Fruit fly (Drosophila melanogaster) whole organism, embryonic: Measurements from ENCODE around the gene Obp99c.

ENCODE experiments used
- Atf6 ChIP-seq: fragments of 200-800 bp; sonication (Bioruptor generic); IDR thresholded peaks from 2 replicates; pipeline ENCODE4 v1.3.6; 2022; ENCODE audit warnings: missing biosample characterization, missing genetic modification characterization
- CG10147 ChIP-seq: fragments of 200-800 bp; sonication (Bioruptor generic); optimal IDR thresholded peaks from 2 replicates; lab custom pipeline; 2019; ENCODE audit warnings: missing biosample characterization, mild to moderate bottlenecking, missing genetic modification characterization, moderate library complexity
- CG10654 ChIP-seq: fragments of 200-800 bp; sonication (Bioruptor generic); optimal IDR thresholded peaks from 2 replicates; lab custom pipeline; 2016; ENCODE audit warnings: missing biosample characterization, missing genetic modification characterization
- CG10979 ChIP-seq: fragments of 200-800 bp; sonication (Bioruptor generic); optimal IDR thresholded peaks from 2 replicates; lab custom pipeline; 2018; ENCODE audit warnings: missing biosample characterization, mild to moderate bottlenecking, missing genetic modification characterization, moderate library complexity
- CG11723 ChIP-seq: fragments of 200-800 bp; sonication (Bioruptor generic); optimal IDR thresholded peaks from 2 replicates; lab custom pipeline; 2017; ENCODE audit warnings: missing biosample characterization, mild to moderate bottlenecking, missing genetic modification characterization
- CG12104 ChIP-seq: fragments of 200-800 bp; sonication (Bioruptor generic); optimal IDR thresholded peaks from 3 replicates; lab custom pipeline; 2016; ENCODE audit warnings: missing biosample characterization, missing genetic modification characterization
- CG12299 ChIP-seq: fragments of 200-800 bp; sonication (Bioruptor generic); optimal IDR thresholded peaks from 2 replicates; lab custom pipeline; 2018; ENCODE audit warnings: missing biosample characterization, mild to moderate bottlenecking, missing genetic modification characterization
- CG12769 ChIP-seq: fragments of 200-800 bp; sonication (Bioruptor generic); optimal IDR thresholded peaks from 2 replicates; lab custom pipeline; 2019; ENCODE audit warnings: missing biosample characterization, mild to moderate bottlenecking, missing genetic modification characterization, moderate library complexity
- CG13296 ChIP-seq: fragments of 200-800 bp; sonication (Bioruptor generic); optimal IDR thresholded peaks from 3 replicates; lab custom pipeline; 2018; ENCODE audit warnings: missing biosample characterization, mild to moderate bottlenecking, missing genetic modification characterization
- CG13775 ChIP-seq: fragments of 200-800 bp; sonication (Bioruptor generic); optimal IDR thresholded peaks from 3 replicates; lab custom pipeline; 2017; ENCODE audit warnings: missing biosample characterization, mild to moderate bottlenecking, missing genetic modification characterization
- CG15011 ChIP-seq: fragments of 200-800 bp; sonication (Bioruptor generic); optimal IDR thresholded peaks from 3 replicates; lab custom pipeline; 2018; ENCODE audit warnings: missing biosample characterization, mild to moderate bottlenecking, missing genetic modification characterization
- CG1603 ChIP-seq: fragments of 200-800 bp; sonication (Bioruptor generic); optimal IDR thresholded peaks from 2 replicates; lab custom pipeline; 2019; ENCODE audit warnings: missing biosample characterization, mild to moderate bottlenecking, missing genetic modification characterization, moderate library complexity
- CG1647 ChIP-seq: fragments of 200-800 bp; sonication (Bioruptor generic); optimal IDR thresholded peaks from 3 replicates; lab custom pipeline; 2016; ENCODE audit warnings: missing biosample characterization, missing genetic modification characterization
- CG18262 ChIP-seq: fragments of 200-800 bp; optimal IDR thresholded peaks from 3 replicates; lab custom pipeline; 2019; ENCODE audit warnings: missing biosample characterization, mild to moderate bottlenecking, missing genetic modification characterization, moderate library complexity
- CG3281 ChIP-seq: fragments of 200-800 bp; sonication (Bioruptor generic); optimal IDR thresholded peaks from 3 replicates; lab custom pipeline; 2017; ENCODE audit warnings: missing biosample characterization, mild to moderate bottlenecking, missing genetic modification characterization
- CG3995 ChIP-seq: fragments of 200-800 bp; sonication (Bioruptor generic); optimal IDR thresholded peaks from 3 replicates; lab custom pipeline; 2016; ENCODE audit warnings: missing biosample characterization, missing genetic modification characterization
- CG9727 ChIP-seq: fragments of 200-800 bp; sonication (Bioruptor generic); optimal IDR thresholded peaks from 3 replicates; lab custom pipeline; 2017; ENCODE audit warnings: missing biosample characterization, mild to moderate bottlenecking, missing genetic modification characterization
- CHES-1-like ChIP-seq: fragments of 200-800 bp; sonication (Bioruptor generic); optimal IDR thresholded peaks from 2 replicates; lab custom pipeline; 2016; ENCODE audit warnings: missing biosample characterization, missing genetic modification characterization
- CrebB ChIP-seq: fragments of 200-800 bp; sonication (Bioruptor generic); optimal IDR thresholded peaks from 3 replicates; lab custom pipeline; 2018; ENCODE audit warnings: missing biosample characterization, mild to moderate bottlenecking, missing genetic modification characterization
- Dad ChIP-seq: fragments of 200-800 bp; sonication (Bioruptor generic); optimal IDR thresholded peaks from 3 replicates; lab custom pipeline; 2016; ENCODE audit warnings: missing biosample characterization, missing genetic modification characterization
- HLHmδ ChIP-seq: fragments of 200-800 bp; sonication (Bioruptor generic); optimal IDR thresholded peaks from 2 replicates; lab custom pipeline; 2018; ENCODE audit warnings: missing biosample characterization, mild to moderate bottlenecking, missing genetic modification characterization, moderate library complexity
- Hr39 ChIP-seq: fragments of >200 bp; optimal IDR thresholded peaks from 2 replicates; lab custom pipeline; 2017
- Hr78 ChIP-seq, 2 experiments: fragments of 200-800 bp in 1 of 2; fragments of >200 bp in 1 of 2; sonication (Bioruptor generic) in 1 of 2; optimal IDR thresholded peaks; 2 replicates each; lab custom pipeline; 2017 to 2019; ENCODE audit warnings: missing biosample characterization in 2 of 2, missing genetic modification characterization in 2 of 2, mild to moderate bottlenecking in 1 of 2, moderate library complexity in 1 of 2
- Neu2 ChIP-seq: fragments of 200-800 bp; sonication (Bioruptor generic); optimal IDR thresholded peaks from 3 replicates; lab custom pipeline; 2016; ENCODE audit warnings: missing biosample characterization, missing genetic modification characterization, borderline replicate concordance
- Six4 ChIP-seq: fragments of 200-800 bp; sonication (Bioruptor generic); optimal IDR thresholded peaks from 2 replicates; lab custom pipeline; 2016; ENCODE audit warnings: missing biosample characterization, missing genetic modification characterization
- Vsx1 ChIP-seq: fragments of 200-800 bp; sonication (Bioruptor generic); optimal IDR thresholded peaks from 2 replicates; lab custom pipeline; 2017; ENCODE audit warnings: missing biosample characterization, mild to moderate bottlenecking, missing genetic modification characterization, missing genetic modification reagents
- abd-A ChIP-seq: fragments of 200-800 bp; sonication (Bioruptor generic); optimal IDR thresholded peaks from 3 replicates; lab custom pipeline; 2019; ENCODE audit warnings: missing biosample characterization, mild to moderate bottlenecking, missing genetic modification characterization, moderate library complexity
- dpn ChIP-seq, 2 experiments: fragments of 200-800 bp; sonication (Bioruptor generic); optimal IDR thresholded peaks; 3 replicates each; lab custom pipeline; 2016; ENCODE audit warnings: missing biosample characterization in 2 of 2, missing genetic modification characterization in 2 of 2
- dysf ChIP-seq: fragments of 200-800 bp; sonication (Bioruptor generic); IDR thresholded peaks from 3 replicates; pipeline ENCODE4 v1.3.6; 2022; ENCODE audit warnings: missing biosample characterization, missing genetic modification characterization
- fu2 ChIP-seq: fragments of 200-800 bp; sonication (Bioruptor generic); optimal IDR thresholded peaks from 2 replicates; lab custom pipeline; 2016; ENCODE audit warnings: missing biosample characterization, missing genetic modification characterization
- gem ChIP-seq: fragments of 200-800 bp; sonication (Bioruptor generic); optimal IDR thresholded peaks from 2 replicates; lab custom pipeline; 2019; ENCODE audit warnings: missing biosample characterization, mild to moderate bottlenecking, missing genetic modification characterization, moderate library complexity
- ham ChIP-seq: fragments of 200-800 bp; sonication (Bioruptor generic); IDR thresholded peaks from 2 replicates; pipeline ENCODE4 v1.3.6; 2022; ENCODE audit warnings: missing biosample characterization, missing genetic modification characterization
- hbn ChIP-seq: fragments of 200-800 bp; sonication (Bioruptor generic); IDR thresholded peaks from 2 replicates; pipeline ENCODE4 v1.3.6; 2022; ENCODE audit warnings: missing biosample characterization, missing genetic modification characterization; ENCODE audit not compliant: partially characterized antibody
- her ChIP-seq: fragments of 200-800 bp; sonication (Bioruptor generic); optimal IDR thresholded peaks from 2 replicates; lab custom pipeline; 2016; ENCODE audit warnings: missing biosample characterization, missing genetic modification characterization
- insv ChIP-seq, 2 experiments: fragments of 200-800 bp; sonication (Bioruptor generic); optimal IDR thresholded peaks; 3 replicates each; lab custom pipeline; 2016 to 2018; ENCODE audit warnings: missing biosample characterization in 2 of 2, missing genetic modification characterization in 2 of 2
- inv ChIP-seq: fragments of 200-800 bp; sonication (Bioruptor generic); IDR thresholded peaks from 2 replicates; pipeline ENCODE4 v1.3.6; 2022; ENCODE audit warnings: missing biosample characterization, missing genetic modification characterization; ENCODE audit not compliant: partially characterized antibody
- lbe ChIP-seq: fragments of 200-800 bp; sonication (Bioruptor generic); optimal IDR thresholded peaks from 2 replicates; lab custom pipeline; 2016; ENCODE audit warnings: missing biosample characterization, mild to moderate bottlenecking, missing genetic modification characterization
- lmd ChIP-seq: fragments of 200-800 bp; sonication (Bioruptor generic); IDR thresholded peaks from 2 replicates; pipeline ENCODE4 v1.3.6; 2022; ENCODE audit warnings: missing biosample characterization, missing genetic modification characterization
- maf-S ChIP-seq: fragments of 200-800 bp; sonication (Bioruptor generic); optimal IDR thresholded peaks from 2 replicates; lab custom pipeline; 2016; ENCODE audit warnings: missing biosample characterization, missing genetic modification characterization
- pan ChIP-seq, 4 experiments: fragments of >200 bp in 3 of 4; fragments of 200-800 bp in 1 of 4; sonication (Bioruptor generic) in 1 of 4; optimal IDR thresholded peaks in 3 of 4; IDR thresholded peaks in 1 of 4; 2 replicates each; pipeline versions ENCODE4 v1.3.6 to Lab custom; 2017 to 2022; ENCODE audit warnings: missing biosample characterization in 2 of 4, missing genetic modification characterization in 2 of 4, mixed read lengths in 1 of 4
- psq ChIP-seq: fragments of 200-800 bp; sonication (Bioruptor generic); optimal IDR thresholded peaks from 2 replicates; lab custom pipeline; 2017; ENCODE audit warnings: missing biosample characterization, missing genetic modification characterization
- repo ChIP-seq: fragments of 200-800 bp; sonication (Bioruptor generic); optimal IDR thresholded peaks from 2 replicates; lab custom pipeline; 2016; ENCODE audit warnings: missing biosample characterization, missing genetic modification characterization
- run ChIP-seq: fragments of 200-800 bp; sonication (Bioruptor generic); optimal IDR thresholded peaks from 3 replicates; lab custom pipeline; 2018; ENCODE audit warnings: missing biosample characterization, mild to moderate bottlenecking, missing genetic modification characterization
- stc ChIP-seq: fragments of 200-800 bp; sonication (Bioruptor generic); IDR thresholded peaks from 2 replicates; pipeline ENCODE4 v1.3.6; 2022; ENCODE audit warnings: missing biosample characterization, missing genetic modification characterization
- toy ChIP-seq: fragments of 200-800 bp; sonication (Bioruptor generic); IDR thresholded peaks from 2 replicates; pipeline ENCODE4 v1.3.6; 2022; ENCODE audit warnings: missing biosample characterization, missing genetic modification characterization
- twi ChIP-seq: fragments of 200-800 bp; optimal IDR thresholded peaks from 2 replicates; lab custom pipeline; 2019; ENCODE audit warnings: missing biosample characterization, mild to moderate bottlenecking, missing genetic modification characterization, moderate library complexity
- vfl ChIP-seq: fragments of 200-800 bp; sonication (Bioruptor generic); optimal IDR thresholded peaks from 2 replicates; lab custom pipeline; 2016; ENCODE audit warnings: missing biosample characterization, missing genetic modification characterization
- zen2 ChIP-seq: fragments of 200-800 bp; sonication (Bioruptor generic); IDR thresholded peaks from 3 replicates; pipeline ENCODE4 v1.3.6; 2022; ENCODE audit warnings: missing biosample characterization, missing genetic modification characterization; ENCODE audit not compliant: partially characterized antibody
- zf30C ChIP-seq: fragments of 200-800 bp; sonication (Bioruptor generic); optimal IDR thresholded peaks from 3 replicates; lab custom pipeline; 2018; ENCODE audit warnings: missing biosample characterization, mild to moderate bottlenecking, missing genetic modification characterization

Gene Obp99c

DNA sequence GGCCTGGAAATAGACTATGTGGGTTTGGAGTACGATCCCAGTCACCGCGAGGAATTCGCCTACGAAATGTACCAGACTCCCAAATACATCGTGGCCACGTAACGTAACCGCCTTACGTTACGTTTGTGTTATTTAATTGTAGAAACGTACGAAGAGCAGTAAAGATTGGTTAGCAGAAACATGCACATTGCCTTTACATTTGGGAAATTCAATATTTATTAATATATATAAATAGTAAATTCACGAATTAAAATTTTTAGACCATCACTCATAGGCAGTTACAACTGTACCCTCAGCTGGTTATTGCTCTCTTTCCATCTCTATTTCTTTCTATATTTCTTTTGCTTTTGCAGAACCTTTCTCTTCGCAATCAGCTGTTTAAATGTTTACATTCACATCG, 48.8 kb upstream of the Obp99c start, which contains the start of gene Gnpnat (continued):
- TF ChIP-seq pan (optimal IDR thresholded peaks at IDR 0.05; lab: Kevin White, UChicago) = no peak
- no peak for TF ChIP-seq pan (GFP tag; optimal IDR thresholded peaks at IDR 0.05 in 1 of 2, IDR thresholded peaks at IDR 0.05 in 1 of 2)
- TF ChIP-seq HLHmδ (GFP tag; lab: Kevin White, UChicago) = no peak
- no peak for TF ChIP-seq ham (GFP tag; lab: Robert Waterston, UW)
- peak; percentile 83 for TF ChIP-seq gem (tag; lab: Kevin White, UChicago)
- no peak for TF ChIP-seq CHES-1-like (GFP tag; lab: Kevin White, UChicago)
- no peak for TF ChIP-seq stc (GFP tag; lab: Robert Waterston, UW)
- TF ChIP-seq psq = peak; percentile 43
- no peak for TF ChIP-seq Vsx1 (GFP tag; lab: Kevin White, UChicago)
- peak in 1 of 2 experiments; percentile 55 for TF ChIP-seq dpn (GFP tag; optimal IDR thresholded peaks at IDR 0.05; lab: Kevin White, UChicago)
- no peak for TF ChIP-seq dysf (GFP tag; lab: Robert Waterston, UW)
- TF ChIP-seq CG11723 (GFP tag; lab: Kevin White, UChicago) = no peak
- TF ChIP-seq CG1603 (tag; lab: Kevin White, UChicago) = peak; percentile 74
- TF ChIP-seq her = no peak
- no peak for TF ChIP-seq vfl
- TF ChIP-seq CG13775 (GFP tag; lab: Kevin White, UChicago) = peak; percentile 52
- TF ChIP-seq CG15011 (GFP tag; lab: Kevin White, UChicago) = no peak
- TF ChIP-seq CG18262 (tag; lab: Kevin White, UChicago) = peak; percentile 50
- TF ChIP-seq CG12104 (GFP tag; lab: Kevin White, UChicago) = no peak
- TF ChIP-seq Hr78 (GFP tag; optimal IDR thresholded peaks at IDR 0.05; lab: Kevin White, UChicago) = no peak
- TF ChIP-seq CG10147 = peak; percentile 41
- no peak for TF ChIP-seq fu2 (GFP tag; lab: Kevin White, UChicago)
- TF ChIP-seq, all 482 proteins: peak for 133

DNA sequence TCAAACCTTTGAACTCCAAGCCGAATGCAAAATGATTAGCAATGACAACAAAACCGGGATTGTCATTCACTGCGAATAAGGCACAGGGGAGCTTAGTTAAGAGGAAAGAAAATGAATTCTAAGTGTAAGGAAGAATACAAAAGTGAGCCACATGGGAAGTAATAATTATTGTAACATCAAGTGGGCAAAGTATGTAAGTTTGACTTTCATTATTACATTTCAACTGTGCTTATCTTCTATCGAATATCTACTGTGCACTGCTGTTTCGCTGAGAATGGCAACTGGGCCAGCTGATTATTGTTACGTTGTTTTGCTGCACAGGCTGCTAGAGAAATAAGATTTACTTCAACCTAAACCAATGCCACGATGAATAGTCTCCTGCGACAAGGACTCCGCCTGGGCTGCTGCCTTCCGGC, 47.6 kb upstream of the Obp99c start, which contains the start of the genes CG7601 and CIA30:
Gene CG7601 (minus strand): TSS at position 68 of the 416 bp plus-strand sequence.
Gene CIA30 (plus strand): TSS at position 288 of the 416 bp plus-strand sequence.
- TF ChIP-seq CG9727 (peak; percentile 98), CrebB (tag; lab: Kevin White, UChicago) (peak; percentile 93), CG3281 (peak; percentile 97), insv (GFP tag; optimal IDR thresholded peaks at IDR 0.05; lab: Kevin White, UChicago) (peak; percentile 25 to 68), Hr39 (lab: Kevin White, UChicago) (no peak), Neu2 (GFP tag; lab: Kevin White, UChicago) (peak; percentile 94), Atf6 (peak; percentile 100), hbn (GFP tag; lab: Robert Waterston, UW) (peak; percentile 20; the same call in 1 of the 2 replicates), CG10654 (GFP tag; lab: Kevin White, UChicago) (peak; percentile 99), CG15011 (GFP tag; lab: Kevin White, UChicago) (peak; percentile 94), lbe (GFP tag; lab: Kevin White, UChicago) (peak; percentile 97), CG10979 (tag; lab: Kevin White, UChicago) (peak; percentile 97), abd-A (tag; lab: Kevin White, UChicago) (no peak), CG13296 (GFP tag; lab: Kevin White, UChicago) (peak; percentile 97), zen2 (no peak), Dad (GFP tag; lab: Kevin White, UChicago) (peak; percentile 98), CG12769 (peak; percentile 21), lmd (GFP tag; lab: Robert Waterston, UW) (peak; percentile 100), run (tag; lab: Kevin White, UChicago) (peak; percentile 86), zf30C (GFP tag; lab: Kevin White, UChicago) (no peak), CG3995 (GFP tag; lab: Kevin White, UChicago) (peak; percentile 86), inv (GFP tag; lab: Robert Waterston, UW) (no peak), twi (tag; lab: Kevin White, UChicago) (no peak), CG12299 (peak; percentile 96), Six4 (GFP tag; lab: Kevin White, UChicago) (peak; percentile 99), vfl (peak; percentile 98), toy (GFP tag; lab: Robert Waterston, UW) (peak; percentile 99), CG1647 (GFP tag; lab: Kevin White, UChicago) (peak; percentile 99), maf-S (GFP tag; lab: Kevin White, UChicago) (peak; percentile 98), repo (GFP tag; lab: Kevin White, UChicago) (peak; percentile 99), psq (peak; percentile 91)
